Fruit fly (Drosophila melanogaster): Measurements from ENCODE around the gene CG15431.

DNA sequence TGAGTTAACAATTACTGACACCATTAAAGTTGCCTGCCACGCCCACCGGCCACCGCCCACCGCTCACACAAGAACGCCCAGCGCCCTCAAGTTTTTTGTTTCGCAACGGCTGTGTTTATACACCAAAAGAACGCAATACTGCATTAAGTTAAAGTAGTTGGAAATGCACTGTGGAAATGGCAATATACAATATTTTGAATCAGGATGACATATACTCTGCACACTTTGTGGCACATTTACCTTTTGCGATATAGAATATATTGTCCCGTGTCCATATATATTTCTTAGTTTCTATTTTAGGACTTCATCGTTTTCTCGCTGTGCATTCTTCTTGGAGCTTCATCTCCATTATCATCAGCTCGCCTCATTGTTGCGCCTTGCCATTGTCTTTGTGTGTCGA, 25.0 kb downstream of the CG15431 start:
- TF ChIP-seq CG8478 (optimal IDR thresholded peaks at IDR 0.05) (no peak), CTCF (optimal IDR thresholded peaks at IDR 0.05) (no peak)

Data from S2 (cell line).